Fruit fly (Drosophila melanogaster) S2 (cell line): ENCODE results near the gene CG1847.

Experiments used
- CG8478 ChIP-seq: fragments of >200 bp; optimal IDR thresholded peaks from 2 replicates; lab custom pipeline; 2018
- CTCF ChIP-seq, 2 experiments: fragments of >200 bp; optimal IDR thresholded peaks; 2 replicates each; lab custom pipeline; 2018

dm6 chrX:11841702-11842378, 27.1 kb upstream of the CG1847 start:
- TF ChIP-seq CTCF (optimal IDR thresholded peaks at IDR 0.05; lab: Kevin White, UChicago), result no peak
- TF ChIP-seq CG8478 (lab: Kevin White, UChicago), result no peak
